Fruit fly (Drosophila melanogaster): ENCODE measurements around the gene RhoGAP71E.

The RhoGAP71E gene

dm6 chr3L:15562727-15563057 lies 26.0 kb upstream of the RhoGAP71E start (continued):
- no peak for TF ChIP-seq H2.0 (GFP tag; IDR thresholded peaks at IDR 0.05)
- TF ChIP-seq gce (GFP tag; IDR thresholded peaks at IDR 0.05), result 0 out of 3 replicates have a peak, but pooled peaks have one; percentile 6
- no peak for TF ChIP-seq CG9215 (GFP tag; IDR thresholded peaks at IDR 0.05)
- TF ChIP-seq dimm (GFP tag; IDR thresholded peaks at IDR 0.05), result no peak
- TF ChIP-seq cato (GFP tag; optimal IDR thresholded peaks at IDR 0.05; ENCODE audit: borderline replicate concordance), result no peak
- no peak for TF ChIP-seq CG10366 (GFP tag; IDR thresholded peaks at IDR 0.05)
- TF ChIP-seq tup (GFP tag; optimal IDR thresholded peaks at IDR 0.05), result no peak
- TF ChIP-seq YL-1 (GFP tag; optimal IDR thresholded peaks at IDR 0.05), result no peak
- peak; percentile 98 for TF ChIP-seq onecut (GFP tag; IDR thresholded peaks at IDR 0.05)
- no peak for TF ChIP-seq CG4404 (GFP tag; IDR thresholded peaks at IDR 0.05)
- TF ChIP-seq CG2712 (tag; optimal IDR thresholded peaks at IDR 0.05), result no peak
- TF ChIP-seq cwo (GFP tag; optimal IDR thresholded peaks at IDR 0.05), result no peak
- TF ChIP-seq slbo (GFP tag; IDR thresholded peaks at IDR 0.05), result no peak

- TF ChIP-seq ci (GFP tag; IDR thresholded peaks at IDR 0.05) (peak; percentile 66; the same call in 2 of the 3 replicates), CG2678 (tag; optimal IDR thresholded peaks at IDR 0.05) (peak; percentile 74), CG14710 (tag; optimal IDR thresholded peaks at IDR 0.05) (peak; percentile 74), dati (GFP tag; IDR thresholded peaks at IDR 0.05) (no peak), prd (optimal IDR thresholded peaks at IDR 0.05) (no peak), prd (GFP tag; IDR thresholded peaks at IDR 0.05) (peak; percentile 51; the same call in 1 of the 3 replicates), Nf-YB (GFP tag; optimal IDR thresholded peaks at IDR 0.05) (peak; percentile 27), unpg (GFP tag; optimal IDR thresholded peaks at IDR 0.05) (peak; percentile 61), Sry-β (GFP tag; optimal IDR thresholded peaks at IDR 0.05) (no peak), CG6272 (GFP tag; IDR thresholded peaks at IDR 0.05) (peak; percentile 64; the same call in 1 of the 2 replicates), NfI (GFP tag; optimal IDR thresholded peaks at IDR 0.05) (peak; percentile 63), NFAT (GFP tag; IDR thresholded peaks at IDR 0.05) (peak; percentile 70), CG3163 (GFP tag; optimal IDR thresholded peaks at IDR 0.05) (no peak), ap (GFP tag; IDR thresholded peaks at IDR 0.05) (no peak; the same call in 1 of the 2 replicates), CG31388 (GFP tag; optimal IDR thresholded peaks at IDR 0.05) (no peak), maf-S (GFP tag; optimal IDR thresholded peaks at IDR 0.05) (no peak), oc (tag; optimal IDR thresholded peaks at IDR 0.05) (no peak), CG17612 (GFP tag; IDR thresholded peaks at IDR 0.05) (0 out of 2 replicates have a peak, but pooled peaks have one; percentile 27), vvl (GFP tag; IDR thresholded peaks at IDR 0.05) (peak; percentile 82), CG18599 (GFP tag; optimal IDR thresholded peaks at IDR 0.05) (peak; percentile 35), seq (GFP tag; IDR thresholded peaks at IDR 0.05) (no peak), ab (GFP tag; optimal IDR thresholded peaks at IDR 0.05) (no peak), HmgD (GFP tag; optimal IDR thresholded peaks at IDR 0.05) (no peak), CG15479 (GFP tag; optimal IDR thresholded peaks at IDR 0.05) (no peak), amos (GFP tag; IDR thresholded peaks at IDR 0.05; ENCODE audit: partially characterized antibody) (peak; percentile 71; the same call in 1 of the 2 replicates), CG2875 (GFP tag; optimal IDR thresholded peaks at IDR 0.05) (no peak), D19A (tag; optimal IDR thresholded peaks at IDR 0.05) (peak; percentile 47), CG12155 (GFP tag; optimal IDR thresholded peaks at IDR 0.05) (peak; percentile 46), danr (GFP tag; IDR thresholded peaks at IDR 0.05) (peak; percentile 8; the same call in 1 of the 2 replicates), CG12744 (GFP tag; optimal IDR thresholded peaks at IDR 0.05) (no peak), exex (tag; optimal IDR thresholded peaks at IDR 0.05) (peak; percentile 25), CG17328 (GFP tag; IDR thresholded peaks at IDR 0.05) (peak; percentile 65), C15 (GFP tag; IDR thresholded peaks at IDR 0.05) (no peak), CG3838 (GFP tag; optimal IDR thresholded peaks at IDR 0.05) (no peak), CG10267 (tag; optimal IDR thresholded peaks at IDR 0.05) (peak; percentile 86), HLH4C (GFP tag; IDR thresholded peaks at IDR 0.05; ENCODE audit: partially characterized antibody) (no peak; the same call in 1 of the 3 replicates), cato (GFP tag; optimal IDR thresholded peaks at IDR 0.05; ENCODE audit: borderline replicate concordance) (peak; percentile 5)
Measured at dm6 chr3L:15563058-15563850, 25.4 kb upstream of the RhoGAP71E start, which contains the start of the genes CG7739 and SCCRO. Gene CG7739, minus strand, starts transcription at chr3L:15563065. Gene SCCRO, plus strand, starts transcription at chr3L:15563427.

Measured in whole organism, embryonic.